Fruit fly (Drosophila melanogaster) whole organism, larva: ENCODE data around the gene CG32107.

Experiments used
- noc ChIP-seq: fragments of 200-800 bp; sonication (Bioruptor generic); optimal IDR thresholded peaks from 3 replicates; lab custom pipeline; 2019; ENCODE audit warnings: missing biosample characterization, mild to moderate bottlenecking, missing genetic modification characterization, moderate library complexity

CG32107 gene

dm6 chr3L:12842532-12842931 is 18.6 kb downstream of the CG32107 start:
- no peak for TF ChIP-seq noc (tag; lab: Kevin White, UChicago)

- TF ChIP-seq noc (tag; lab: Kevin White, UChicago), result no peak
Measured at dm6 chr3L:12841459-12841858, 19.6 kb downstream of the CG32107 start.

- no peak for TF ChIP-seq noc (tag; lab: Kevin White, UChicago)
Measured at dm6 chr3L:12839882-12840281, 21.2 kb downstream of the CG32107 start.

- peak; percentile 50 for TF ChIP-seq noc (tag; lab: Kevin White, UChicago)
Measured at dm6 chr3L:12837196-12837720, 23.8 kb downstream of the CG32107 start.

dm6 chr3L:12835511-12836479 is 25.3 kb downstream of the CG32107 start:
- peak; percentile 58 for TF ChIP-seq noc (tag; lab: Kevin White, UChicago)

dm6 chr3L:12834526-12835213 is 26.4 kb downstream of the CG32107 start:
- TF ChIP-seq noc (tag; lab: Kevin White, UChicago), result no peak

- TF ChIP-seq noc (tag; lab: Kevin White, UChicago), result no peak
Measured at dm6 chr3L:12833864-12834525, 27.1 kb downstream of the CG32107 start.

- TF ChIP-seq noc (tag; lab: Kevin White, UChicago), result no peak
Measured at dm6 chr3L:12833354-12833753, 27.8 kb downstream of the CG32107 start.

- no peak for TF ChIP-seq noc (tag; lab: Kevin White, UChicago)
Measured at dm6 chr3L:12832355-12832881, 28.7 kb downstream of the CG32107 start.

- TF ChIP-seq noc (tag; lab: Kevin White, UChicago), result peak; percentile 86
Measured at dm6 chr3L:12831290-12831952, 29.7 kb downstream of the CG32107 start.

- TF ChIP-seq noc (tag; lab: Kevin White, UChicago), result no peak
Measured at dm6 chr3L:12830416-12830815, 30.7 kb downstream of the CG32107 start.

dm6 chr3L:12828532-12828931 is 32.6 kb downstream of the CG32107 start:
- peak; percentile 29 for TF ChIP-seq noc (tag; lab: Kevin White, UChicago)

dm6 chr3L:12827705-12828104 is 33.4 kb downstream of the CG32107 start:
- TF ChIP-seq noc (tag; lab: Kevin White, UChicago), result no peak

- TF ChIP-seq noc (tag; lab: Kevin White, UChicago), result no peak
Measured at dm6 chr3L:12815756-12816155, 45.3 kb downstream of the CG32107 start.

dm6 chr3L:12814806-12815205 is 46.3 kb downstream of the CG32107 start:
- no peak for TF ChIP-seq noc (tag; lab: Kevin White, UChicago)
